Worm (Caenorhabditis elegans) whole organism, L2 larva: Measurements from ENCODE around the gene nucl-1.

Experiments used
- C34F6.9 ChIP-seq: fragments of 150-350 bp; optimal IDR thresholded peaks from 2 replicates; lab custom pipeline; 2014; ENCODE audit warnings: missing biosample characterization, missing genetic modification characterization
- R02D3.7 ChIP-seq: fragments of 150-350 bp; optimal IDR thresholded peaks from 2 replicates; lab custom pipeline; 2014; ENCODE audit warnings: missing biosample characterization, missing genetic modification characterization
- Y55F3AM.14 ChIP-seq: fragments of 200-800 bp; sonication (Bioruptor generic); optimal IDR thresholded peaks from 2 replicates; lab custom pipeline; 2018; ENCODE audit warnings: mild to moderate bottlenecking, missing genetic modification characterization, missing compliant biosample characterization
- ZK546.5 ChIP-seq: sonication (generic microtip); optimal IDR thresholded peaks from 2 replicates; lab custom pipeline; 2017; ENCODE audit warnings: missing biosample characterization, missing genetic modification characterization
- alr-1 ChIP-seq: fragments of 150-350 bp; optimal IDR thresholded peaks from 2 replicates; lab custom pipeline; 2014; ENCODE audit warnings: missing biosample characterization, missing genetic modification characterization
- aly-2 ChIP-seq: fragments of 150-350 bp; optimal IDR thresholded peaks from 2 replicates; lab custom pipeline; 2014; ENCODE audit warnings: missing biosample characterization, missing genetic modification characterization
- blmp-1 ChIP-seq: sonication (generic microtip); optimal IDR thresholded peaks from 2 replicates; lab custom pipeline; 2017; ENCODE audit warnings: missing genetic modification characterization, mild to moderate bottlenecking, missing compliant biosample characterization, antibody characterized with exemption, moderate library complexity; ENCODE audit not compliant: insufficient read depth
- ceh-16 ChIP-seq: fragments of 150-350 bp; optimal IDR thresholded peaks from 2 replicates; lab custom pipeline; 2014; ENCODE audit warnings: missing biosample characterization, missing genetic modification characterization
- ceh-82 ChIP-seq: fragments of 150-350 bp; optimal IDR thresholded peaks from 2 replicates; lab custom pipeline; 2014; ENCODE audit warnings: missing biosample characterization, missing genetic modification characterization
- crh-2 ChIP-seq: sonication (generic microtip); optimal IDR thresholded peaks from 2 replicates; lab custom pipeline; 2017; ENCODE audit warnings: missing biosample characterization, missing genetic modification characterization
- dmd-4 ChIP-seq: sonication (generic microtip); optimal IDR thresholded peaks from 2 replicates; lab custom pipeline; 2017; ENCODE audit warnings: missing biosample characterization, missing genetic modification characterization
- egl-27 ChIP-seq: sonication (generic microtip); optimal IDR thresholded peaks from 3 replicates; lab custom pipeline; 2017; ENCODE audit warnings: missing biosample characterization, missing genetic modification reagents, missing genetic modification characterization
- elt-1 ChIP-seq: fragments of 150-350 bp; optimal IDR thresholded peaks from 2 replicates; lab custom pipeline; 2014; ENCODE audit warnings: missing biosample characterization, missing genetic modification characterization
- fos-1 ChIP-seq: fragments of 150-350 bp; optimal IDR thresholded peaks from 2 replicates; lab custom pipeline; 2014; ENCODE audit warnings: missing biosample characterization, missing genetic modification characterization
- gmeb-1 ChIP-seq: fragments of 150-350 bp; optimal IDR thresholded peaks from 2 replicates; lab custom pipeline; 2014; ENCODE audit warnings: missing biosample characterization, missing genetic modification characterization
- lin-11 ChIP-seq: fragments of 150-350 bp; sonication (generic microtip); optimal IDR thresholded peaks from 2 replicates; lab custom pipeline; 2014; ENCODE audit warnings: missing biosample characterization, missing genetic modification characterization, inconsistent platforms, mixed read lengths
- lin-13 ChIP-seq: fragments of 150-350 bp; optimal IDR thresholded peaks from 2 replicates; lab custom pipeline; 2014; ENCODE audit warnings: missing biosample characterization, missing genetic modification reagents, missing genetic modification characterization
- lin-39 ChIP-seq: fragments of 150-350 bp; optimal IDR thresholded peaks from 2 replicates; lab custom pipeline; 2014; ENCODE audit warnings: missing biosample characterization, missing genetic modification reagents, missing genetic modification characterization
- lsy-2 ChIP-seq, 2 experiments: fragments of 150-350 bp in 1 of 2; sonication (generic microtip) in 1 of 2; optimal IDR thresholded peaks; 2 replicates each; lab custom pipeline; 2014 to 2017; ENCODE audit warnings: missing biosample characterization in 2 of 2, missing genetic modification characterization in 2 of 2
- mab-5 ChIP-seq: fragments of 150-350 bp; optimal IDR thresholded peaks from 2 replicates; lab custom pipeline; 2014; ENCODE audit warnings: missing biosample characterization, missing genetic modification characterization
- nhr-11 ChIP-seq: fragments of 150-350 bp; optimal IDR thresholded peaks from 2 replicates; lab custom pipeline; 2014; ENCODE audit warnings: missing biosample characterization, missing genetic modification characterization
- nhr-12 ChIP-seq: fragments of 150-350 bp; optimal IDR thresholded peaks from 2 replicates; lab custom pipeline; 2014; ENCODE audit warnings: missing biosample characterization, missing genetic modification characterization
- nhr-129 ChIP-seq: fragments of 150-350 bp; optimal IDR thresholded peaks from 2 replicates; lab custom pipeline; 2014; ENCODE audit warnings: missing biosample characterization, missing genetic modification characterization
- nhr-21 ChIP-seq: fragments of 150-350 bp; optimal IDR thresholded peaks from 2 replicates; lab custom pipeline; 2014; ENCODE audit warnings: missing biosample characterization, missing genetic modification characterization
- nhr-23 ChIP-seq: fragments of 150-350 bp; optimal IDR thresholded peaks from 2 replicates; lab custom pipeline; 2014; ENCODE audit warnings: missing biosample characterization, missing genetic modification reagents, missing genetic modification characterization
- nhr-237 ChIP-seq: fragments of 150-350 bp; optimal IDR thresholded peaks from 2 replicates; lab custom pipeline; 2014; ENCODE audit warnings: missing biosample characterization, missing genetic modification characterization
- nhr-25 ChIP-seq: fragments of 150-350 bp; sonication (generic microtip); optimal IDR thresholded peaks from 3 replicates; lab custom pipeline; 2014; ENCODE audit warnings: missing biosample characterization, missing genetic modification characterization
- nhr-77 ChIP-seq: fragments of 150-350 bp; optimal IDR thresholded peaks from 2 replicates; lab custom pipeline; 2014; ENCODE audit warnings: missing biosample characterization, missing genetic modification characterization
- sma-3 ChIP-seq: sonication (generic microtip); optimal IDR thresholded peaks from 2 replicates; lab custom pipeline; 2016; ENCODE audit warnings: missing genetic modification reagents, missing genetic modification characterization, missing compliant biosample characterization
- sma-9 ChIP-seq, 2 experiments: fragments of 150-350 bp in 1 of 2; sonication (generic microtip) in 1 of 2; optimal IDR thresholded peaks; 2 replicates each; lab custom pipeline; 2014 to 2016; ENCODE audit warnings: missing genetic modification characterization in 2 of 2, mild to moderate bottlenecking in 1 of 2, missing biosample characterization in 1 of 2, missing compliant biosample characterization in 1 of 2, missing genetic modification reagents in 1 of 2, moderate library complexity in 1 of 2
- snpc-4 ChIP-seq: fragments of 150-350 bp; optimal IDR thresholded peaks from 2 replicates; lab custom pipeline; 2014; ENCODE audit warnings: missing biosample characterization, missing genetic modification characterization
- unc-39 ChIP-seq: fragments of 150-350 bp; optimal IDR thresholded peaks from 2 replicates; lab custom pipeline; 2014; ENCODE audit warnings: missing biosample characterization, missing genetic modification characterization
- unc-55 ChIP-seq: fragments of 150-350 bp; sonication (generic microtip); optimal IDR thresholded peaks from 3 replicates; lab custom pipeline; 2014; ENCODE audit warnings: missing biosample characterization, missing genetic modification reagents, missing genetic modification characterization
- unc-62 ChIP-seq: fragments of 150-350 bp; optimal IDR thresholded peaks from 2 replicates; lab custom pipeline; 2014; ENCODE audit warnings: missing biosample characterization, missing genetic modification reagents, missing genetic modification characterization
- zag-1 ChIP-seq: fragments of 150-350 bp; optimal IDR thresholded peaks from 2 replicates; lab custom pipeline; 2014; ENCODE audit warnings: missing biosample characterization, missing genetic modification characterization
- ztf-1 ChIP-seq: fragments of 200-800 bp; sonication (Bioruptor generic); conservative IDR thresholded peaks from 2 replicates; pipeline ENCODE4 v1.3.6; 2022; ENCODE audit warnings: missing genetic modification characterization, missing compliant biosample characterization
- ztf-11 ChIP-seq: sonication (generic microtip); optimal IDR thresholded peaks from 2 replicates; lab custom pipeline; 2017; ENCODE audit warnings: missing biosample characterization, missing genetic modification characterization

The nucl-1 gene

DNA sequence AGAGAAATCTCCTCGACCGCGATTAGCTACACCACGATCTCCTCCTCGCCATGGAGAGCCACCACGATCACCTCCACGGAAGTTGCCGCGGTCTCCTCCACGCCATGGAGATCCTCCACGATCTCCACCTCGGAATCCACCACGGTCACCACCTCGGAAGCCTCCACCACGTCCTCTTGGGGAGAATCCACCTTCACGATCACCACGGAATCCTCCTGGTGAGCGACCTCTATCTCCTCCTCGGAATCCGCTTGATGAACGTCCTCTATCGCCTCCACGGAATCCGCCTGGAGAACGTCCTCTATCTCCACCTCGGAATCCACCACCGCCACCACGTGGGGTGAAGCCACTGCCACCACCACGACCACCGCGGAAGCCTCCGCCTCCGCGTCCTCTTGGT is 225 bp downstream of the nucl-1 start:
- no peak for TF ChIP-seq lsy-2 (tag; optimal IDR thresholded peaks at IDR 0.05; lab: Kevin White, UChicago)
- no peak for TF ChIP-seq ceh-82 (tag; lab: Kevin White, UChicago)
- TF ChIP-seq nhr-21 (tag; lab: Kevin White, UChicago): no peak
- TF ChIP-seq lin-11 (tag; lab: Kevin White, UChicago): no peak
- TF ChIP-seq crh-2 (tag; lab: Kevin White, UChicago): no peak
- TF ChIP-seq alr-1 (tag; lab: Kevin White, UChicago): no peak
- TF ChIP-seq aly-2 (tag; lab: Kevin White, UChicago): no peak

DNA sequence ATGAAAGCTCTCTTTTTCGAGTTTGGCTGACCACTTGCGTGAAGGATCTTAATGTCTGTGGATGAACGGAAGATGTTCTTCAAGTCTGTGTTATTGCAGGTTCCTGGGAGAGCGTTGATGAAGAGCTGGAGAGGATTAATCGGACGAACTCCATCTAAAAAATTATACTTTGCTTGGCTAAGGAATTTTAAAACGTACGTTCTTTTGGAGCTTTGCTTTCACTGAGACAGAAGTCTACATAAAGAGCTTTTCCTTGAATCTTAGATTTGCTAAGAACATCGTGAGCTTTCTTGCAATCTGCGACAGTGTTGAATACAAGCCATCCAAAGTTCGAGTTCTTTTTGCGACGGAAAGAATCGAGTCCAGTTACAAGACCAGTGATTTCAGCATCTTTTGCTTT is 2.0 kb downstream of the nucl-1 start:
- no peak for TF ChIP-seq nhr-11 (tag; lab: Kevin White, UChicago)
- TF ChIP-seq nhr-237 (tag; lab: Kevin White, UChicago): no peak
- TF ChIP-seq ceh-82 (tag; lab: Kevin White, UChicago): no peak
- no peak for TF ChIP-seq nhr-12 (tag; lab: Kevin White, UChicago)
- no peak for TF ChIP-seq Y55F3AM.14 (GFP tag; lab: Kevin White, UChicago)
- TF ChIP-seq lin-39 (tag; lab: Kevin White, UChicago): no peak
- TF ChIP-seq blmp-1 (tag; lab: Kevin White, UChicago): no peak
- no peak for TF ChIP-seq egl-27 (tag; lab: Kevin White, UChicago)
- TF ChIP-seq nhr-21 (tag; lab: Kevin White, UChicago): no peak
- TF ChIP-seq ceh-16 (tag; lab: Kevin White, UChicago): no peak
- TF ChIP-seq sma-9 (GFP tag; optimal IDR thresholded peaks at IDR 0.05; lab: Kevin White, UChicago): no peak
- TF ChIP-seq sma-9 (tag; optimal IDR thresholded peaks at IDR 0.05; lab: Kevin White, UChicago): no peak
- TF ChIP-seq nhr-25 (tag; lab: Kevin White, UChicago): no peak
- TF ChIP-seq ztf-11: no peak
- no peak for TF ChIP-seq dmd-4 (tag; lab: Kevin White, UChicago)
- TF ChIP-seq ZK546.5 (tag; lab: Kevin White, UChicago): no peak
- no peak for TF ChIP-seq unc-55 (GFP tag; lab: Kevin White, UChicago)
- TF ChIP-seq R02D3.7 (tag; lab: Kevin White, UChicago): no peak
- TF ChIP-seq nhr-129 (tag; lab: Kevin White, UChicago): no peak
- TF ChIP-seq ztf-1 (GFP tag; lab: Robert Waterston, UW): no peak

DNA sequence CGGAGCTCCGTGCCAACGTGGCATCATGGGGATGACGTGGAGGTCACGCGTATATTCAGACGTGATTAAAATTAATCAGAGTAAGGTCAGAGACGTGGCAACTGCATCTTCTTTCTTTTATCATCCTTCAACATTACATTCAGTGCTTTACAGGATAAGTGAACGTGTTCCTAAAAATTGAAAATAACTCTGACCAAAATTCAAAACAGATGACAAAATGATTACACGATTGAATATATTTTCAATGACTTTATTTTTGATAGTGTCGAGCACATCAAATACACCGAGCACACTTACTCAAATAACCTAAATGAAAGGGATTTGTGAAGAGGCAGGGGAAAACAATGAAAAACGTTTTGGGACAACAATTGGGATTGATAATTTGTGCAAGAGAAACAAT is 3.0 kb downstream of the nucl-1 start, which contains the start of gene K07H8.9:
TSS of gene K07H8.9 (minus strand) at position 125 of the 400 bp plus-strand sequence.
- no peak for TF ChIP-seq elt-1
- TF ChIP-seq nhr-25 (tag; lab: Kevin White, UChicago): no peak
- no peak for TF ChIP-seq nhr-129 (tag; lab: Kevin White, UChicago)
- TF ChIP-seq alr-1 (tag; lab: Kevin White, UChicago): no peak
- no peak for TF ChIP-seq unc-62 (GFP tag; lab: Kevin White, UChicago)
- TF ChIP-seq ztf-11: no peak

DNA sequence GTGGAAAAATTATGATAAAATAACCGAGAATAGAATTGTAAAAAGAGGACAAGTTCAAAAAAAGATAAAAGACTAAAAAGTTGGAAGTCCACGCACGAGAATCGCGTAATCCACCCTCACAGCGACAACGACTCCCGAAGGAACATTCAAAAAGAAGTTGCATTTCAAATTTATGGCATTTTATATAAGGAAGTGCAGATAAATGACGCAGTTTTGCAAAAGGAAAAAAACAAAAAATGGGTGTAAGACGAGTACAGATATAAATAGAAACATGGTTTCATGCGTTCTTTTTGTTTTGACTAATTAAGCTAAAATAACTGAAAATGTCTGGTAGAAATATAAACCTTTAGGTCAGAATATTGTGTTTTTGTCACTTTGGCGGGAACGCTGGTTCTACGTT is 6.1 kb downstream of the nucl-1 start:
- TF ChIP-seq nhr-129 (tag; lab: Kevin White, UChicago): no peak
- no peak for TF ChIP-seq lin-13 (GFP tag; lab: Kevin White, UChicago)
- TF ChIP-seq crh-2 (tag; lab: Kevin White, UChicago): no peak
- peak; percentile 63 for TF ChIP-seq unc-55 (GFP tag; lab: Kevin White, UChicago)

DNA sequence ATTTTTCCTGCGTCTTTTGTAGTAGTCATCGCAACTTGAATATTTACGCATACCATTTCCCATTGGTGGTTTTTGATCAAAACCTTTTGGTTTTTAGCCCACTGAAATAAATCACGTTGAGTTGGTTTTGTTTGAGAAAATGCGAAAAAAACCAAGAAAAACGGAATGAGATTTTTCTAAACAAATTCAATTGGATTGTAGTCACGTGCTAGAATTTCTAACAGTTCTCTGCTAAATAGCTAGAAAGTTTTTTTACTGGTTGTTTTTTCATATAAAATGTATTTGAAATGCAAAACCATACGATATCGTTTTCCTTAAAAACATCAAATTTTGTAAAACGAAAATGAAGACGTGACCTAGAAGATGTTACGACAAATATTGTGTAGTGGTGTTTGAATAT is 12.7 kb downstream of the nucl-1 start, which contains the start of gene K07H8.12:
TSS of gene K07H8.12 (minus strand) at position 101 of the 400 bp plus-strand sequence.
- TF ChIP-seq sma-3: no peak
- TF ChIP-seq fos-1 (tag; lab: Kevin White, UChicago): no peak
- TF ChIP-seq zag-1 (tag; lab: Kevin White, UChicago): no peak
- TF ChIP-seq ZK546.5 (tag; lab: Kevin White, UChicago): no peak
- TF ChIP-seq, all 48 proteins: peak for 0

DNA sequence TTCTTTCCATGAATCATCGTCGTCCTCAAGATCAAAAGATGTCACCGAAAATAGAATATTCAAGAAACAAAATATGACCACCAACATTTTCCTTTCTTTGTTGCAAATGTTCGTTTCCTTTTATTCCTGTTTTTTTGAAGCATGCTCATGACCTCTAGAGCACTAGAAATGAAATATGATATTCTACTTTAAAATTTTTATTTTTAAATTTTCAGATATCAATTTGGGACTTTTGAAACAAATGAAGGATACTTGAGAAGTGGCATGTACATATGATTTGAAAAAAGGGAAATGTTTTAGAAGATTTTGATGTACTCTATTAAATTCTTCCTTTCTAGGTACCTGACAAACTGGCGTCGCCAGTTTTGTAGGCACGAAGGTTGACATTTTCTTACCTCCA is 14.1 kb downstream of the nucl-1 start, which contains the start of gene K07H8.11:
TSS of gene K07H8.11 (minus strand) at position 101 of the 400 bp plus-strand sequence.
- no peak for TF ChIP-seq lin-39 (tag; lab: Kevin White, UChicago)
- no peak for TF ChIP-seq nhr-23 (tag; lab: Kevin White, UChicago)
- TF ChIP-seq snpc-4 (tag; lab: Kevin White, UChicago): no peak
- TF ChIP-seq nhr-21 (tag; lab: Kevin White, UChicago): no peak
- no peak for TF ChIP-seq zag-1 (tag; lab: Kevin White, UChicago)
- TF ChIP-seq mab-5 (tag; lab: Kevin White, UChicago): no peak
- TF ChIP-seq dmd-4 (tag; lab: Kevin White, UChicago): no peak
- no peak for TF ChIP-seq nhr-129 (tag; lab: Kevin White, UChicago)
- no peak for TF ChIP-seq unc-39 (tag; lab: Kevin White, UChicago)
- no peak for TF ChIP-seq nhr-77 (tag; lab: Kevin White, UChicago)
- TF ChIP-seq lin-13 (GFP tag; lab: Kevin White, UChicago): no peak
- no peak for TF ChIP-seq C34F6.9
- no peak for TF ChIP-seq egl-27 (tag; lab: Kevin White, UChicago)
- no peak for TF ChIP-seq ztf-11
- no peak for TF ChIP-seq gmeb-1 (tag; lab: Kevin White, UChicago)
- no peak for TF ChIP-seq ZK546.5 (tag; lab: Kevin White, UChicago)
